Worm (Caenorhabditis elegans): ENCODE measurements around the gene zip-9.

DNA sequence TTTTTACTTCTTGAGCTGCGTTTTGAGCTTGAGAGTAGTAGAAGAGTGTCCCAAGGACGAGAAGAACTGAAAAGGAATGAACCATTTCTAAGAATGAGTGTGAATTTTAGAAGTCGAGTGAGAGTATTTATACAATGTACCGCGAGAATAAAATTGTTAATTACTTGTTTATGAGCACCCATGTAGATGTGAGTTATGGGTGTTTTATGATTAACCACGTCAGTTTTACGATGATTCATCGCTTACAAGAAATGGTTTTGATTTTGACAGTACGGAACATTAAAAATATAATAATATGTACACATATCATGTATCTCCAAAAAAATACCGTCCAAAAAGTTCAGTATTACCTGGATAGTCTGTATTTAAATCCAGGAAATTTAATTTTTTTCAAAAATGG, 12.1 kb downstream of the zip-9 start, which contains the start of gene clec-221:
- TF ChIP-seq elt-4 (tag; optimal IDR thresholded peaks at IDR 0.05): no peak
- no peak for TF ChIP-seq ceh-9 (tag; optimal IDR thresholded peaks at IDR 0.05)
- no peak for TF ChIP-seq pha-4 (tag; optimal IDR thresholded peaks at IDR 0.05)
- no peak for TF ChIP-seq dve-1 (tag; optimal IDR thresholded peaks at IDR 0.05)
- no peak for TF ChIP-seq ceh-14 (tag; optimal IDR thresholded peaks at IDR 0.05)

All from whole organism, late embryonic.